Worm (Caenorhabditis elegans): ENCODE measurements around the gene C32D5.11.

The C32D5.11 gene

ce11 chrII:6335358-6335757 lies 19.9 kb downstream of the C32D5.11 start, which contains the start of gene C32D5.14:
C32D5.14 (plus strand) TSS chrII:6335488.
- TF ChIP-seq lsy-12 (tag; optimal IDR thresholded peaks at IDR 0.05) (no peak), elt-2 (tag; optimal IDR thresholded peaks at IDR 0.05) (peak; percentile 67), pqm-1 (tag; optimal IDR thresholded peaks at IDR 0.05) (peak; percentile 56), lin-15B (tag; optimal IDR thresholded peaks at IDR 0.05) (no peak), nhr-11 (tag; optimal IDR thresholded peaks at IDR 0.05) (peak; percentile 18), ama-1 (optimal IDR thresholded peaks at IDR 0.05) (no peak), tbx-2 (tag; optimal IDR thresholded peaks at IDR 0.05) (no peak)

ce11 chrII:6334745-6335260 lies 20.4 kb downstream of the C32D5.11 start:
- TF ChIP-seq elt-2 (tag; optimal IDR thresholded peaks at IDR 0.05) (peak; percentile 64), R02D3.7 (tag; optimal IDR thresholded peaks at IDR 0.05) (no peak), nhr-43 (tag; optimal IDR thresholded peaks at IDR 0.05; ENCODE audit: poor library complexity, severe bottlenecking) (no peak)

DNA sequence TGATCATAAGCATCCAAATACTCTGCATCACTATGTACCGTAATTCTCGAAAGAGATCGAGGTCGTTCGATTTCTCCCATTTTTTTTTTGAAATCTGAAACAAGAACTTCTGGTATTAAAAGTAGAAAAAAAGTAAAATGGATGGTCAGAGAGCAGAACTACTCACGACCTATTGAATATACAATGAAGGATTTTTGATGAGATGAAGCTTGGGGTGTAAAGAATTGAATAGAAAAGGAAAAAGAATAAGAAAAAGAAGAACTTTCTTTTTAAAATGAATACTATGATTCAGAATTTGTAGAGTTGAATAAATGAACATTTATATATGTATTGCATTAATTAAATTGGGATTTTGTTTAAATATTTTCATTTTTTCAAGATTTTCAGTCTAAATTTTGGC lies 21.4 kb downstream of the C32D5.11 start, which contains the start of gene ttc-39B:
TSS of gene ttc-39B (minus strand) at position 101 of the 400 bp plus-strand sequence.
- TF ChIP-seq nhr-25 (tag; optimal IDR thresholded peaks at IDR 0.05) (no peak), R02D3.7 (tag; optimal IDR thresholded peaks at IDR 0.05) (no peak), nfya-1 (tag; optimal IDR thresholded peaks at IDR 0.05; ENCODE audit: insufficient read depth) (no peak), unc-39 (tag; optimal IDR thresholded peaks at IDR 0.05) (no peak), jun-1 (tag; optimal IDR thresholded peaks at IDR 0.05) (no peak), nhr-12 (tag; optimal IDR thresholded peaks at IDR 0.05) (no peak), nhr-28 (tag; optimal IDR thresholded peaks at IDR 0.05) (no peak), ZK546.5 (tag; optimal IDR thresholded peaks at IDR 0.05) (no peak), lsy-12 (tag; optimal IDR thresholded peaks at IDR 0.05) (no peak), egl-27 (tag; optimal IDR thresholded peaks at IDR 0.05) (no peak), nhr-77 (tag; optimal IDR thresholded peaks at IDR 0.05) (no peak)

DNA sequence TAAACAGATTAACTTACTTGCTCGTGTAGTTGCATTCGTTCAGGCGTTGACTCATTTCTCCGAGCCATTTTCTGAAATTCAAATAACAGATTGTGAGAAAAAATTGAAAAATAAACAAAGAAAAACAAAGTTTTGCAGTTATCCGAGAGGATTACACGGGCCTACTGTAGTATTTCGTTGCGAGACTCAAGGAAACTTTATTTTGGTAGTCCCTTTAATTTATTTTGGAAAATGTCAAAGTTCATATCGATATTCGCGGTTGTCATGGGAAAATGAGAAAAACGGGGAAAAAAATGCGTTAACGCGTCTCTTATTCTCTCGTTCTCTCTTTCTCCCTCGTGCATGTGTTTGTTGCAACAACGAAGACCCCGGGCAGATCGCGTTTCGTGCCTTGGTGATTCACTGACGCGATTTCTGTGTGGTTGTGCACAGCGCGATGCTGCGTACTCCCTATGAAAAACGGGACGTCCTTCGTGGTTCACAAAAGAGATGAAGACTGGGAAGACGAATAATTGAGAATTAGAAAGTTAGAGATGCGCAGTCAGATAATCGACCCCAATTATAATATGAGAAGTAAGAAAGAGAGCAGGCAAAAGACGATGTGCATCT lies 23.9 kb downstream of the C32D5.11 start, which contains the start of gene set-4:
TSS of gene set-4 (minus strand) at position 120 of the 609 bp plus-strand sequence.
- no peak for TF ChIP-seq fkh-2 (tag; optimal IDR thresholded peaks at IDR 0.05)
- TF ChIP-seq nhr-12 (tag; optimal IDR thresholded peaks at IDR 0.05): no peak
- TF ChIP-seq ceh-82 (tag; optimal IDR thresholded peaks at IDR 0.05): peak; percentile 75
- peak; percentile 89 for TF ChIP-seq nhr-23 (tag; optimal IDR thresholded peaks at IDR 0.05)
- no peak for TF ChIP-seq nhr-67 (tag; optimal IDR thresholded peaks at IDR 0.05)
- peak; percentile 86 for TF ChIP-seq egl-5 (tag; optimal IDR thresholded peaks at IDR 0.05)
- no peak for TF ChIP-seq sea-2 (GFP tag; optimal IDR thresholded peaks at IDR 0.05)
- no peak for TF ChIP-seq ceh-16 (tag; optimal IDR thresholded peaks at IDR 0.05)
- TF ChIP-seq egl-27 (tag; optimal IDR thresholded peaks at IDR 0.05): peak; percentile 60
- peak; percentile 78 for TF ChIP-seq elt-1 (tag; optimal IDR thresholded peaks at IDR 0.05)
- no peak for TF ChIP-seq ztf-11 (tag; optimal IDR thresholded peaks at IDR 0.05)
- peak; percentile 94 for TF ChIP-seq nfya-1 (tag; optimal IDR thresholded peaks at IDR 0.05; ENCODE audit: insufficient read depth)
- no peak for TF ChIP-seq nhr-28 (tag; optimal IDR thresholded peaks at IDR 0.05)
- peak; percentile 78 for TF ChIP-seq nhr-43 (tag; optimal IDR thresholded peaks at IDR 0.05; ENCODE audit: poor library complexity, severe bottlenecking)
- TF ChIP-seq zag-1 (tag; optimal IDR thresholded peaks at IDR 0.05): peak; percentile 27
- TF ChIP-seq elt-2 (tag; optimal IDR thresholded peaks at IDR 0.05): peak; percentile 84
- peak; percentile 68 for TF ChIP-seq ceh-28 (tag; optimal IDR thresholded peaks at IDR 0.05)
- no peak for TF ChIP-seq aly-2 (tag; optimal IDR thresholded peaks at IDR 0.05)
- peak; percentile 49 for TF ChIP-seq skn-1 (tag; optimal IDR thresholded peaks at IDR 0.05)
- peak; percentile 75 for TF ChIP-seq R02D3.7 (tag; optimal IDR thresholded peaks at IDR 0.05)
- TF ChIP-seq hmg-11 (tag; optimal IDR thresholded peaks at IDR 0.05): peak; percentile 96
- TF ChIP-seq nhr-11 (tag; optimal IDR thresholded peaks at IDR 0.05): peak; percentile 80
- TF ChIP-seq ama-1 (optimal IDR thresholded peaks at IDR 0.05): peak; percentile 54
- TF ChIP-seq ztf-4 (tag; optimal IDR thresholded peaks at IDR 0.05): peak; percentile 68
- TF ChIP-seq nhr-77 (tag; optimal IDR thresholded peaks at IDR 0.05): no peak
- peak in 1 of 3 experiments; percentile 55 for TF ChIP-seq elt-3 (tag; optimal IDR thresholded peaks at IDR 0.05)
- TF ChIP-seq nhr-237 (tag; optimal IDR thresholded peaks at IDR 0.05): no peak
- no peak for TF ChIP-seq fos-1 (tag; optimal IDR thresholded peaks at IDR 0.05)
- TF ChIP-seq ceh-9 (tag; optimal IDR thresholded peaks at IDR 0.05): no peak
- no peak for TF ChIP-seq eor-1 (tag; optimal IDR thresholded peaks at IDR 0.05)
- TF ChIP-seq lsy-12 (tag; optimal IDR thresholded peaks at IDR 0.05): peak; percentile 86
- no peak for TF ChIP-seq ZK546.5 (tag; optimal IDR thresholded peaks at IDR 0.05)
- TF ChIP-seq lin-15B (tag; optimal IDR thresholded peaks at IDR 0.05): peak; percentile 91
- TF ChIP-seq nhr-25 (tag; optimal IDR thresholded peaks at IDR 0.05): peak; percentile 98
- TF ChIP-seq pha-4 (tag; optimal IDR thresholded peaks at IDR 0.05): peak; percentile 94
- TF ChIP-seq tbx-2 (tag; optimal IDR thresholded peaks at IDR 0.05): peak; percentile 91
- peak; percentile 94 for TF ChIP-seq snpc-4 (tag; optimal IDR thresholded peaks at IDR 0.05)
- no peak for TF ChIP-seq mml-1 (tag; optimal IDR thresholded peaks at IDR 0.05)
- no peak for TF ChIP-seq unc-39 (tag; optimal IDR thresholded peaks at IDR 0.05)
- TF ChIP-seq lin-39 (tag; optimal IDR thresholded peaks at IDR 0.05): peak; percentile 93
- TF ChIP-seq mdl-1 (tag; optimal IDR thresholded peaks at IDR 0.05): peak; percentile 72
- no peak for TF ChIP-seq daf-12 (tag; optimal IDR thresholded peaks at IDR 0.05)
